Worm (Caenorhabditis elegans) whole organism, L4 larva: ENCODE data around the gene icl-1.
A peak's percentile ranks its signal among the peaks of the same experiment; 100 is the strongest.

ENCODE experiments used
- D1046.2 ChIP-seq: fragments of 200-800 bp; sonication (Bioruptor generic); IDR thresholded peaks from 2 replicates; pipeline ENCODE4 v1.3.6; 2022; ENCODE audit warnings: missing genetic modification characterization, missing compliant biosample characterization
- F10B5.3 ChIP-seq: sonication (generic microtip); optimal IDR thresholded peaks from 2 replicates; lab custom pipeline; 2016; ENCODE audit warnings: mild to moderate bottlenecking, missing genetic modification characterization, missing compliant biosample characterization
- F44E2.7 ChIP-seq: fragments of 200-800 bp; sonication (Bioruptor generic); IDR thresholded peaks from 2 replicates; pipeline ENCODE4 v2.1.2; 2022; ENCODE audit warnings: missing genetic modification characterization, missing compliant biosample characterization
- F49E8.2 ChIP-seq: sonication (generic microtip); optimal IDR thresholded peaks from 2 replicates; lab custom pipeline; 2016; ENCODE audit warnings: missing compliant biosample characterization, mild to moderate bottlenecking, missing genetic modification characterization, borderline replicate concordance
- Y105C5A.15 ChIP-seq: fragments of 200-800 bp; sonication (Bioruptor generic); IDR thresholded peaks from 2 replicates; pipeline ENCODE4 v1.3.6; 2022; ENCODE audit warnings: missing genetic modification characterization, missing compliant biosample characterization
- ZK337.2 ChIP-seq: fragments of 200-800 bp; sonication (Bioruptor generic); IDR thresholded peaks from 2 replicates; pipeline ENCODE4 v1.3.6; 2022; ENCODE audit warnings: missing genetic modification reagents, missing genetic modification characterization, missing compliant biosample characterization
- ZK546.5 ChIP-seq, 2 experiments: sonication (generic microtip); optimal IDR thresholded peaks; 2 replicates each; lab custom pipeline; 2017; ENCODE audit warnings: missing biosample characterization in 2 of 2, missing genetic modification characterization in 2 of 2
- aha-1 ChIP-seq: fragments of 150-350 bp; peaks from one replicate; lab custom pipeline; 2014; ENCODE audit warnings: missing biosample characterization, missing genetic modification characterization
- arid-1 ChIP-seq: fragments of 200-800 bp; sonication (Bioruptor generic); conservative IDR thresholded peaks from 2 replicates; pipeline ENCODE4 v1.3.6; 2022; ENCODE audit warnings: missing genetic modification reagents, missing genetic modification characterization, missing compliant biosample characterization
- ceh-20 ChIP-seq: fragments of 200-800 bp; sonication (Bioruptor generic); IDR thresholded peaks from 2 replicates; pipeline ENCODE4 v1.3.6; 2022; ENCODE audit warnings: missing genetic modification reagents, missing genetic modification characterization, missing compliant biosample characterization
- ceh-82 ChIP-seq: sonication (generic microtip); optimal IDR thresholded peaks from 2 replicates; lab custom pipeline; 2017; ENCODE audit warnings: missing biosample characterization, missing genetic modification characterization
- daf-16 ChIP-seq, 3 experiments: sonication (generic microtip); optimal IDR thresholded peaks; 2 replicates each; lab custom pipeline; 2016 to 2017; ENCODE audit warnings: missing genetic modification characterization in 3 of 3, missing genetic modification reagents in 3 of 3, mild to moderate bottlenecking in 2 of 3, missing compliant biosample characterization in 2 of 3, missing biosample characterization in 1 of 3, moderate library complexity in 1 of 3
- dmd-9 ChIP-seq: fragments of 200-800 bp; sonication (Bioruptor generic); IDR thresholded peaks from 2 replicates; pipeline ENCODE4 v1.3.6; 2022; ENCODE audit warnings: missing genetic modification reagents, missing genetic modification characterization, missing compliant biosample characterization
- dve-1 ChIP-seq: sonication (generic microtip); optimal IDR thresholded peaks from 2 replicates; lab custom pipeline; 2017; ENCODE audit warnings: antibody characterized with exemption, mild to moderate bottlenecking, missing genetic modification characterization, missing compliant biosample characterization; ENCODE audit not compliant: insufficient read depth
- gei-8 ChIP-seq: fragments of 200-800 bp; sonication (Bioruptor generic); optimal IDR thresholded peaks from 2 replicates; lab custom pipeline; 2018; ENCODE audit warnings: mild to moderate bottlenecking, missing genetic modification characterization, missing compliant biosample characterization
- hif-1 ChIP-seq, 2 experiments: sonication (generic microtip); optimal IDR thresholded peaks; 2 replicates each; lab custom pipeline; 2016 to 2017; ENCODE audit warnings: missing compliant biosample characterization in 2 of 2, missing genetic modification characterization in 2 of 2, missing genetic modification reagents in 2 of 2, missing genotype in 2 of 2, mild to moderate bottlenecking in 1 of 2
- hlh-11 ChIP-seq: fragments of 200-800 bp; sonication (Bioruptor generic); optimal IDR thresholded peaks from 2 replicates; lab custom pipeline; 2018; ENCODE audit warnings: mild to moderate bottlenecking, missing genetic modification characterization, missing compliant biosample characterization
- hmg-1.1 ChIP-seq: fragments of 200-800 bp; sonication (Bioruptor generic); IDR thresholded peaks from 2 replicates; pipeline ENCODE4 v1.3.6; 2022; ENCODE audit warnings: missing genetic modification reagents, missing genetic modification characterization, missing compliant biosample characterization
- jun-1 ChIP-seq: fragments of 150-350 bp; optimal IDR thresholded peaks from 2 replicates; lab custom pipeline; 2014; ENCODE audit warnings: missing biosample characterization, missing genetic modification reagents, missing genetic modification characterization
- lim-7 ChIP-seq: fragments of 200-800 bp; sonication (Bioruptor generic); IDR thresholded peaks from 2 replicates; pipeline ENCODE4 v1.3.6; 2022; ENCODE audit warnings: missing genetic modification characterization, missing compliant biosample characterization
- lin-15B ChIP-seq: fragments of 150-350 bp; sonication (generic microtip); optimal IDR thresholded peaks from 3 replicates; lab custom pipeline; 2014; ENCODE audit warnings: missing biosample characterization, missing genetic modification characterization
- lsy-2 ChIP-seq, 2 experiments: fragments of 150-350 bp in 1 of 2; sonication (generic microtip) in 1 of 2; optimal IDR thresholded peaks; 2 replicates each; lab custom pipeline; 2014 to 2017; ENCODE audit warnings: missing biosample characterization in 2 of 2, missing genetic modification characterization in 2 of 2
- madf-5 ChIP-seq, 2 experiments: fragments of 200-800 bp; sonication (Bioruptor generic); IDR thresholded peaks; 2 replicates each; pipeline ENCODE4 v1.3.6; 2022; ENCODE audit warnings: missing compliant biosample characterization in 2 of 2, missing genetic modification characterization in 2 of 2
- madf-9 ChIP-seq: fragments of 200-800 bp; sonication (Bioruptor generic); conservative IDR thresholded peaks from 2 replicates; pipeline ENCODE4 v1.3.6; 2022; ENCODE audit warnings: missing genetic modification reagents, missing genetic modification characterization, missing compliant biosample characterization
- mxl-2 ChIP-seq: fragments of 200-800 bp; sonication (Bioruptor generic); conservative IDR thresholded peaks from 2 replicates; pipeline ENCODE4 v1.3.6; 2022; ENCODE audit warnings: missing genetic modification reagents, missing genetic modification characterization, missing compliant biosample characterization
- nhr-11 ChIP-seq: fragments of 150-350 bp; optimal IDR thresholded peaks from 2 replicates; lab custom pipeline; 2014; ENCODE audit warnings: missing biosample characterization, missing genetic modification characterization
- nhr-25 ChIP-seq: sonication (generic microtip); optimal IDR thresholded peaks from 2 replicates; lab custom pipeline; 2017; ENCODE audit warnings: missing genetic modification characterization, mild to moderate bottlenecking, missing compliant biosample characterization, antibody characterized with exemption, moderate library complexity, borderline replicate concordance; ENCODE audit not compliant: insufficient read depth
- nhr-28 ChIP-seq: fragments of 150-350 bp; optimal IDR thresholded peaks from 2 replicates; lab custom pipeline; 2014; ENCODE audit warnings: missing biosample characterization, missing genetic modification characterization
- nhr-6 ChIP-seq: fragments of 150-350 bp; optimal IDR thresholded peaks from 2 replicates; lab custom pipeline; 2014; ENCODE audit warnings: missing biosample characterization, missing genetic modification characterization
- nhr-76 ChIP-seq: fragments of 150-350 bp; optimal IDR thresholded peaks from 2 replicates; lab custom pipeline; 2014; ENCODE audit warnings: missing biosample characterization, missing genetic modification characterization
- nhr-77 ChIP-seq: fragments of 150-350 bp; optimal IDR thresholded peaks from 2 replicates; lab custom pipeline; 2014; ENCODE audit warnings: missing biosample characterization, missing genetic modification characterization
- php-3 ChIP-seq: fragments of 200-800 bp; sonication (Bioruptor generic); IDR thresholded peaks from 2 replicates; pipeline ENCODE4 v1.3.6; 2022; ENCODE audit warnings: missing genetic modification reagents, missing genetic modification characterization, missing compliant biosample characterization
- pqm-1 ChIP-seq: sonication (generic microtip); optimal IDR thresholded peaks from 2 replicates; lab custom pipeline; 2017; ENCODE audit warnings: missing biosample characterization, missing genetic modification characterization
- rbr-2 ChIP-seq: sonication (generic microtip); optimal IDR thresholded peaks from 2 replicates; lab custom pipeline; 2016; ENCODE audit warnings: missing genotype, missing genetic modification characterization, missing compliant biosample characterization
- set-16 ChIP-seq: fragments of 200-800 bp; sonication (Bioruptor generic); IDR thresholded peaks from 2 replicates; pipeline ENCODE4 v1.3.6; 2022; ENCODE audit warnings: missing genetic modification reagents, missing genetic modification characterization, missing compliant biosample characterization
- skn-1 ChIP-seq: fragments of 150-350 bp; optimal IDR thresholded peaks from 2 replicates; lab custom pipeline; 2014; ENCODE audit warnings: missing biosample characterization, missing genetic modification characterization
- snpc-1.2 ChIP-seq: fragments of 200-800 bp; sonication (Bioruptor generic); IDR thresholded peaks from 2 replicates; pipeline ENCODE4 v1.3.6; 2022; ENCODE audit warnings: missing genetic modification reagents, missing genetic modification characterization, missing compliant biosample characterization
- unc-39 ChIP-seq: sonication (generic microtip); optimal IDR thresholded peaks from 2 replicates; lab custom pipeline; 2017; ENCODE audit warnings: missing biosample characterization, missing genetic modification characterization
- unc-62 ChIP-seq, 3 experiments: fragments of 150-350 bp in 1 of 3; sonication (generic microtip); optimal IDR thresholded peaks in 2 of 3; peaks in 1 of 3; 1 replicate in 1 of 3; 2 replicates in 2 of 3; lab custom pipeline; 2014 to 2017; ENCODE audit warnings: missing biosample characterization in 3 of 3, missing genetic modification characterization in 3 of 3, missing genetic modification reagents in 3 of 3, missing genotype in 1 of 3
- zag-1 ChIP-seq: fragments of 150-350 bp; optimal IDR thresholded peaks from 2 replicates; lab custom pipeline; 2014; ENCODE audit warnings: missing biosample characterization, missing genetic modification characterization
- zfp-3 ChIP-seq: fragments of 200-800 bp; sonication (Bioruptor generic); conservative IDR thresholded peaks from 2 replicates; pipeline ENCODE4 v1.3.6; 2022; ENCODE audit warnings: missing genetic modification reagents, missing genetic modification characterization, missing compliant biosample characterization
- ztf-7 ChIP-seq: fragments of 150-350 bp; optimal IDR thresholded peaks from 2 replicates; lab custom pipeline; 2014; ENCODE audit warnings: missing biosample characterization, missing genetic modification characterization

The icl-1 gene

ce11 chrV:694625-695024 is 33.2 kb downstream of the icl-1 start, which contains the start of gene srj-53:
Gene srj-53, minus strand, starts transcription at chrV:694725.
- TF ChIP-seq madf-9 (GFP tag; lab: Robert Waterston, UW) (no peak), unc-39 (tag; lab: Kevin White, UChicago) (no peak), D1046.2 (GFP tag; lab: Robert Waterston, UW) (no peak), rbr-2 (tag; lab: Kevin White, UChicago) (no peak), jun-1 (no peak), hif-1 (tag; optimal IDR thresholded peaks at IDR 0.05; lab: Kevin White, UChicago) (no peak), zfp-3 (GFP tag; lab: Robert Waterston, UW) (no peak), lsy-2 (tag; optimal IDR thresholded peaks at IDR 0.05; lab: Kevin White, UChicago) (no peak), nhr-76 (tag; lab: Kevin White, UChicago) (no peak), ceh-20 (GFP tag; lab: Robert Waterston, UW) (no peak), dve-1 (tag; lab: Kevin White, UChicago) (no peak), hlh-11 (tag; lab: Kevin White, UChicago) (no peak), ZK546.5 (tag; optimal IDR thresholded peaks at IDR 0.05; lab: Kevin White, UChicago) (no peak), nhr-6 (tag; lab: Kevin White, UChicago) (no peak)

ce11 chrV:692720-693422 is 34.9 kb downstream of the icl-1 start, which contains the start of gene srx-4:
Gene srx-4, minus strand, starts transcription at chrV:692770.
- TF ChIP-seq unc-62 (GFP tag; optimal IDR thresholded peaks at IDR 0.05 in 1 of 2; lab: Kevin White, UChicago) = peak in 1 of 2 experiments; percentile 90
- no peak for TF ChIP-seq unc-62 (tag; optimal IDR thresholded peaks at IDR 0.05; lab: Kevin White, UChicago)
- TF ChIP-seq ceh-82 (tag; lab: Kevin White, UChicago) = no peak
- TF ChIP-seq nhr-11 (tag; lab: Kevin White, UChicago) = no peak

ce11 chrV:689538-689937 is 38.3 kb downstream of the icl-1 start:
- TF ChIP-seq set-16 (GFP tag; lab: Robert Waterston, UW) = peak; percentile 87
- no peak for TF ChIP-seq ZK337.2 (GFP tag; lab: Robert Waterston, UW)
- no peak for TF ChIP-seq gei-8 (GFP tag; lab: Kevin White, UChicago)
- 0 out of 2 replicates have a peak, but pooled peaks have one; percentile 26 for TF ChIP-seq php-3 (GFP tag; lab: Robert Waterston, UW)
- no peak for TF ChIP-seq zag-1
- TF ChIP-seq skn-1 (tag; lab: Kevin White, UChicago) = no peak
- TF ChIP-seq madf-5 (GFP tag; IDR thresholded peaks at IDR 0.05; lab: Robert Waterston, UW) = 0 out of 4 replicates have a peak, but pooled peaks of 1 of the 2 experiments have one; percentile 24
- TF ChIP-seq F49E8.2 (tag; lab: Kevin White, UChicago) = no peak
- TF ChIP-seq aha-1 = peak; percentile 72
- TF ChIP-seq lin-15B (tag; lab: Kevin White, UChicago) = no peak

ce11 chrV:687384-687783 is 40.4 kb downstream of the icl-1 start, which contains the start of gene H25P19.1:
Gene H25P19.1, plus strand, starts transcription at chrV:687684.
- TF ChIP-seq nhr-76 (tag; lab: Kevin White, UChicago) = no peak
- TF ChIP-seq arid-1 = no peak
- no peak for TF ChIP-seq mxl-2
- TF ChIP-seq hif-1 (tag; optimal IDR thresholded peaks at IDR 0.05; lab: Kevin White, UChicago) = no peak
- TF ChIP-seq, all 104 proteins: peak for 0

ce11 chrV:683858-684257 is 43.9 kb downstream of the icl-1 start, which contains the start of gene F31F4.1:
Gene F31F4.1, plus strand, starts transcription at chrV:684060.
- no peak for TF ChIP-seq F44E2.7 (GFP tag; lab: Robert Waterston, UW)
- no peak for TF ChIP-seq arid-1
- TF ChIP-seq dve-1 (tag; lab: Kevin White, UChicago) = peak; percentile 47
- peak; percentile 55 for TF ChIP-seq aha-1
- no peak for TF ChIP-seq dmd-9 (GFP tag; lab: Robert Waterston, UW)
- TF ChIP-seq ztf-7 (tag; lab: Kevin White, UChicago) = no peak
- no peak for TF ChIP-seq nhr-25 (tag; lab: Kevin White, UChicago)
- no peak for TF ChIP-seq Y105C5A.15
- TF ChIP-seq nhr-28 (tag; lab: Kevin White, UChicago) = peak; percentile 63
- TF ChIP-seq daf-16 (GFP tag; optimal IDR thresholded peaks at IDR 0.05; lab: Kevin White, UChicago) = no peak
- TF ChIP-seq daf-16 (tag; optimal IDR thresholded peaks at IDR 0.05; lab: Kevin White, UChicago) = peak; percentile 81
- peak; percentile 75 for TF ChIP-seq pqm-1
- no peak for TF ChIP-seq F10B5.3 (tag; lab: Kevin White, UChicago)
- TF ChIP-seq lin-15B (tag; lab: Kevin White, UChicago) = no peak
- TF ChIP-seq hmg-1.1 = no peak
- TF ChIP-seq nhr-77 (tag; lab: Kevin White, UChicago) = peak; percentile 63
- TF ChIP-seq snpc-1.2 (GFP tag; lab: Robert Waterston, UW) = no peak
- no peak for TF ChIP-seq lim-7 (GFP tag; lab: Robert Waterston, UW)
